Worm (Caenorhabditis elegans) whole organism, L4 larva: ENCODE results near the gene ptp-5.2.

Experiments
- D1046.2 ChIP-seq: fragments of 200-800 bp; sonication (Bioruptor generic); IDR thresholded peaks from 2 replicates; pipeline ENCODE4 v1.3.6; 2022; ENCODE audit warnings: missing genetic modification characterization, missing compliant biosample characterization
- F10B5.3 ChIP-seq: sonication (generic microtip); optimal IDR thresholded peaks from 2 replicates; lab custom pipeline; 2016; ENCODE audit warnings: mild to moderate bottlenecking, missing genetic modification characterization, missing compliant biosample characterization
- R02D3.7 ChIP-seq: fragments of 150-350 bp; sonication (generic microtip); optimal IDR thresholded peaks from 3 replicates; lab custom pipeline; 2014; ENCODE audit warnings: missing biosample characterization, missing genetic modification characterization
- T26A8.4 ChIP-seq: fragments of 200-800 bp; sonication (Bioruptor generic); IDR thresholded peaks from 2 replicates; pipeline ENCODE4 v1.3.6; 2022; ENCODE audit warnings: missing genetic modification characterization, missing compliant biosample characterization
- Y105C5A.15 ChIP-seq: fragments of 200-800 bp; sonication (Bioruptor generic); IDR thresholded peaks from 2 replicates; pipeline ENCODE4 v1.3.6; 2022; ENCODE audit warnings: missing genetic modification characterization, missing compliant biosample characterization
- Y48G9A.11 ChIP-seq: fragments of 200-800 bp; sonication (Bioruptor generic); IDR thresholded peaks from 2 replicates; pipeline ENCODE4 v1.3.6; 2022; ENCODE audit warnings: missing genetic modification reagents, missing genetic modification characterization, missing compliant biosample characterization
- Y5F2A.4 ChIP-seq: fragments of 200-800 bp; sonication (Bioruptor generic); optimal IDR thresholded peaks from 2 replicates; lab custom pipeline; 2018; ENCODE audit warnings: mild to moderate bottlenecking, missing genetic modification characterization, missing compliant biosample characterization
- Y75B8A.6 ChIP-seq: fragments of 200-800 bp; sonication (Bioruptor generic); IDR thresholded peaks from 2 replicates; pipeline ENCODE4 v1.3.6; 2022; ENCODE audit warnings: missing genetic modification reagents, missing genetic modification characterization, missing compliant biosample characterization
- aha-1 ChIP-seq: fragments of 150-350 bp; peaks from one replicate; lab custom pipeline; 2014; ENCODE audit warnings: missing biosample characterization, missing genetic modification characterization
- ama-1 ChIP-seq: fragments of 150-350 bp; optimal IDR thresholded peaks from 2 replicates; lab custom pipeline; 2014; ENCODE audit warnings: inconsistent platforms, mixed read lengths
- arid-1 ChIP-seq: fragments of 200-800 bp; sonication (Bioruptor generic); conservative IDR thresholded peaks from 2 replicates; pipeline ENCODE4 v1.3.6; 2022; ENCODE audit warnings: missing genetic modification reagents, missing genetic modification characterization, missing compliant biosample characterization
- ceh-32 ChIP-seq: sonication (generic microtip); optimal IDR thresholded peaks from 2 replicates; lab custom pipeline; 2016; ENCODE audit warnings: mild to moderate bottlenecking, missing genetic modification characterization, missing compliant biosample characterization; ENCODE audit not compliant: poor library complexity
- ceh-82 ChIP-seq: sonication (generic microtip); optimal IDR thresholded peaks from 2 replicates; lab custom pipeline; 2017; ENCODE audit warnings: missing biosample characterization, missing genetic modification characterization
- cey-2 ChIP-seq: sonication (generic microtip); optimal IDR thresholded peaks from 3 replicates; lab custom pipeline; 2017; ENCODE audit warnings: missing genetic modification characterization, mild to moderate bottlenecking, missing compliant biosample characterization, antibody characterized with exemption, borderline replicate concordance; ENCODE audit not compliant: insufficient read depth
- ctbp-1 ChIP-seq: fragments of 200-800 bp; sonication (Bioruptor generic); IDR thresholded peaks from 2 replicates; pipeline ENCODE4 v1.3.6; 2022; ENCODE audit warnings: missing genetic modification reagents, missing genetic modification characterization, missing compliant biosample characterization
- daf-16 ChIP-seq, 3 experiments: sonication (generic microtip); optimal IDR thresholded peaks; 2 replicates each; lab custom pipeline; 2016 to 2017; ENCODE audit warnings: missing genetic modification characterization in 3 of 3, missing genetic modification reagents in 3 of 3, mild to moderate bottlenecking in 2 of 3, missing compliant biosample characterization in 2 of 3, missing biosample characterization in 1 of 3, moderate library complexity in 1 of 3
- daf-19 ChIP-seq: fragments of 200-800 bp; sonication (Bioruptor generic); conservative IDR thresholded peaks from 2 replicates; pipeline ENCODE4 v1.3.6; 2022; ENCODE audit warnings: missing genetic modification characterization, missing compliant biosample characterization
- dpl-1 ChIP-seq: fragments of 150-350 bp; optimal IDR thresholded peaks from 2 replicates; lab custom pipeline; 2014; ENCODE audit warnings: missing biosample characterization, missing genetic modification reagents, missing genetic modification characterization
- dve-1 ChIP-seq: sonication (generic microtip); optimal IDR thresholded peaks from 2 replicates; lab custom pipeline; 2017; ENCODE audit warnings: antibody characterized with exemption, mild to moderate bottlenecking, missing genetic modification characterization, missing compliant biosample characterization; ENCODE audit not compliant: insufficient read depth
- gei-8 ChIP-seq: fragments of 200-800 bp; sonication (Bioruptor generic); optimal IDR thresholded peaks from 2 replicates; lab custom pipeline; 2018; ENCODE audit warnings: mild to moderate bottlenecking, missing genetic modification characterization, missing compliant biosample characterization
- hlh-30 ChIP-seq: sonication (generic microtip); optimal IDR thresholded peaks from 2 replicates; lab custom pipeline; 2017; ENCODE audit warnings: antibody characterized with exemption, mild to moderate bottlenecking, missing genetic modification characterization, missing compliant biosample characterization; ENCODE audit not compliant: insufficient read depth
- hmg-1.1 ChIP-seq: fragments of 200-800 bp; sonication (Bioruptor generic); IDR thresholded peaks from 2 replicates; pipeline ENCODE4 v1.3.6; 2022; ENCODE audit warnings: missing genetic modification reagents, missing genetic modification characterization, missing compliant biosample characterization
- lim-7 ChIP-seq: fragments of 200-800 bp; sonication (Bioruptor generic); IDR thresholded peaks from 2 replicates; pipeline ENCODE4 v1.3.6; 2022; ENCODE audit warnings: missing genetic modification characterization, missing compliant biosample characterization
- lin-38 ChIP-seq: fragments of 200-800 bp; sonication (Bioruptor generic); IDR thresholded peaks from 2 replicates; pipeline ENCODE4 v1.3.6; 2022; ENCODE audit warnings: missing genetic modification reagents, missing genetic modification characterization, missing compliant biosample characterization
- lsy-2 ChIP-seq, 2 experiments: fragments of 150-350 bp in 1 of 2; sonication (generic microtip) in 1 of 2; optimal IDR thresholded peaks; 2 replicates each; lab custom pipeline; 2014 to 2017; ENCODE audit warnings: missing biosample characterization in 2 of 2, missing genetic modification characterization in 2 of 2
- mdl-1 ChIP-seq, 2 experiments: fragments of 150-350 bp in 1 of 2; sonication (generic microtip) in 1 of 2; optimal IDR thresholded peaks; 2 replicates each; lab custom pipeline; 2014 to 2017; ENCODE audit warnings: missing biosample characterization in 2 of 2, missing genetic modification characterization in 2 of 2
- mdt-29 ChIP-seq: fragments of 200-800 bp; sonication (Bioruptor generic); IDR thresholded peaks from 2 replicates; pipeline ENCODE4 v1.3.6; 2022; ENCODE audit warnings: missing genetic modification reagents, missing genetic modification characterization, missing compliant biosample characterization
- mes-2 ChIP-seq: sonication (generic microtip); optimal IDR thresholded peaks from 2 replicates; lab custom pipeline; 2016; ENCODE audit warnings: missing genotype, mild to moderate bottlenecking, missing genetic modification characterization, missing compliant biosample characterization; ENCODE audit not compliant: poor library complexity, severe bottlenecking
- mxl-3 ChIP-seq: fragments of 200-800 bp; sonication (Bioruptor generic); optimal IDR thresholded peaks from 2 replicates; lab custom pipeline; 2018; ENCODE audit warnings: mild to moderate bottlenecking, missing genetic modification characterization, missing compliant biosample characterization
- nhr-11 ChIP-seq: fragments of 150-350 bp; optimal IDR thresholded peaks from 2 replicates; lab custom pipeline; 2014; ENCODE audit warnings: missing biosample characterization, missing genetic modification characterization
- nhr-25 ChIP-seq: sonication (generic microtip); optimal IDR thresholded peaks from 2 replicates; lab custom pipeline; 2017; ENCODE audit warnings: missing genetic modification characterization, mild to moderate bottlenecking, missing compliant biosample characterization, antibody characterized with exemption, moderate library complexity, borderline replicate concordance; ENCODE audit not compliant: insufficient read depth
- nhr-6 ChIP-seq: fragments of 150-350 bp; optimal IDR thresholded peaks from 2 replicates; lab custom pipeline; 2014; ENCODE audit warnings: missing biosample characterization, missing genetic modification characterization
- php-3 ChIP-seq: fragments of 200-800 bp; sonication (Bioruptor generic); IDR thresholded peaks from 2 replicates; pipeline ENCODE4 v1.3.6; 2022; ENCODE audit warnings: missing genetic modification reagents, missing genetic modification characterization, missing compliant biosample characterization
- pqm-1 ChIP-seq: sonication (generic microtip); optimal IDR thresholded peaks from 2 replicates; lab custom pipeline; 2017; ENCODE audit warnings: missing biosample characterization, missing genetic modification characterization
- rbr-2 ChIP-seq: sonication (generic microtip); optimal IDR thresholded peaks from 2 replicates; lab custom pipeline; 2016; ENCODE audit warnings: missing genotype, missing genetic modification characterization, missing compliant biosample characterization
- sdz-12 ChIP-seq: fragments of 200-800 bp; sonication (Bioruptor generic); optimal IDR thresholded peaks from 2 replicates; lab custom pipeline; 2018; ENCODE audit warnings: mild to moderate bottlenecking, missing genetic modification characterization, missing compliant biosample characterization
- set-16 ChIP-seq: fragments of 200-800 bp; sonication (Bioruptor generic); IDR thresholded peaks from 2 replicates; pipeline ENCODE4 v1.3.6; 2022; ENCODE audit warnings: missing genetic modification reagents, missing genetic modification characterization, missing compliant biosample characterization
- unc-62 ChIP-seq, 3 experiments: fragments of 150-350 bp in 1 of 3; sonication (generic microtip); optimal IDR thresholded peaks in 2 of 3; peaks in 1 of 3; 1 replicate in 1 of 3; 2 replicates in 2 of 3; lab custom pipeline; 2014 to 2017; ENCODE audit warnings: missing biosample characterization in 3 of 3, missing genetic modification characterization in 3 of 3, missing genetic modification reagents in 3 of 3, missing genotype in 1 of 3
- vab-7 ChIP-seq: fragments of 200-800 bp; sonication (Bioruptor generic); IDR thresholded peaks from 2 replicates; pipeline ENCODE4 v1.3.6; 2022; ENCODE audit warnings: missing genetic modification reagents, missing genetic modification characterization, missing compliant biosample characterization
- zfp-3 ChIP-seq: fragments of 200-800 bp; sonication (Bioruptor generic); conservative IDR thresholded peaks from 2 replicates; pipeline ENCODE4 v1.3.6; 2022; ENCODE audit warnings: missing genetic modification reagents, missing genetic modification characterization, missing compliant biosample characterization
- zip-11 ChIP-seq: fragments of 200-800 bp; sonication (Bioruptor generic); IDR thresholded peaks from 2 replicates; pipeline ENCODE4 v1.3.6; 2022; ENCODE audit warnings: missing genetic modification characterization, missing compliant biosample characterization

The ptp-5.2 gene

ce11 chrIV:14797354-14797753 lies 36.6 kb upstream of the ptp-5.2 start, which contains the start of the genes Y57G11C.1147 and nuo-3:
Y57G11C.1147 (minus strand) TSS chrIV:14797514.
nuo-3 (minus strand) TSS chrIV:14797544.
- 0 out of 2 replicates have a peak, but pooled peaks have one; percentile 14 for TF ChIP-seq hmg-1.1
- TF ChIP-seq mxl-3 = peak; percentile 23
- no peak for TF ChIP-seq cey-2 (tag; lab: Kevin White, UChicago)
- no peak for TF ChIP-seq ctbp-1
- no peak for TF ChIP-seq ceh-82 (tag; lab: Kevin White, UChicago)
- TF ChIP-seq mdl-1 (tag; optimal IDR thresholded peaks at IDR 0.05; lab: Kevin White, UChicago) = no peak
- peak; percentile 32 for TF ChIP-seq ama-1 (lab: Kevin White, UChicago)
- TF ChIP-seq hlh-30 (tag; lab: Kevin White, UChicago) = peak; percentile 63
- peak; percentile 26 for TF ChIP-seq aha-1
- TF ChIP-seq lsy-2 (tag; optimal IDR thresholded peaks at IDR 0.05; lab: Kevin White, UChicago) = peak in 1 of 2 experiments; percentile 8
- TF ChIP-seq mes-2 = peak; percentile 38
- TF ChIP-seq nhr-11 (tag; lab: Kevin White, UChicago) = no peak
- no peak for TF ChIP-seq Y48G9A.11
- TF ChIP-seq set-16 (GFP tag; lab: Robert Waterston, UW) = peak; percentile 29; the same call in 1 of the 2 replicates
- TF ChIP-seq R02D3.7 (tag; lab: Kevin White, UChicago) = peak; percentile 48
- TF ChIP-seq daf-16 (GFP tag; optimal IDR thresholded peaks at IDR 0.05; lab: Kevin White, UChicago) = no peak
- TF ChIP-seq daf-16 (tag; optimal IDR thresholded peaks at IDR 0.05; lab: Kevin White, UChicago) = peak; percentile 15
- TF ChIP-seq, all 104 proteins: peak for 10

- TF ChIP-seq dve-1 (tag; lab: Kevin White, UChicago) (peak; percentile 13), lin-38 (peak; percentile 23; the same call in 1 of the 2 replicates), ama-1 (lab: Kevin White, UChicago) (peak; percentile 29), aha-1 (peak; percentile 85), lim-7 (GFP tag; lab: Robert Waterston, UW) (0 out of 2 replicates have a peak, but pooled peaks have one; percentile 25), zfp-3 (GFP tag; lab: Robert Waterston, UW) (0 out of 2 replicates have a peak, but pooled peaks have one; percentile 12), mes-2 (peak; percentile 28), gei-8 (no peak), lsy-2 (tag; optimal IDR thresholded peaks at IDR 0.05; lab: Kevin White, UChicago) (peak in 1 of 2 experiments; percentile 12), zip-11 (no peak), T26A8.4 (GFP tag; lab: Robert Waterston, UW) (0 out of 2 replicates have a peak, but pooled peaks have one; percentile 22), arid-1 (no peak), rbr-2 (tag; lab: Kevin White, UChicago) (no peak), F10B5.3 (no peak)
- TF ChIP-seq, all 104 proteins: peak for 9
Measured at ce11 chrIV:14795918-14796488, 35.3 kb upstream of the ptp-5.2 start, which contains the start of gene coq-3. coq-3 (minus strand) TSS chrIV:14796324.

- TF ChIP-seq unc-62 (GFP tag; optimal IDR thresholded peaks at IDR 0.05 in 1 of 2; lab: Kevin White, UChicago) (peak in 1 of 2 experiments; percentile 69), unc-62 (tag; optimal IDR thresholded peaks at IDR 0.05; lab: Kevin White, UChicago) (no peak), vab-7 (peak; percentile 33; the same call in 1 of the 2 replicates), Y105C5A.15 (GFP tag; lab: Robert Waterston, UW) (no peak), sdz-12 (GFP tag; lab: Kevin White, UChicago) (no peak), mdl-1 (tag; optimal IDR thresholded peaks at IDR 0.05; lab: Kevin White, UChicago) (peak; percentile 61 to 88), nhr-6 (tag; lab: Kevin White, UChicago) (peak; percentile 57), cey-2 (tag; lab: Kevin White, UChicago) (no peak), daf-16 (GFP tag; optimal IDR thresholded peaks at IDR 0.05; lab: Kevin White, UChicago) (no peak), daf-16 (tag; optimal IDR thresholded peaks at IDR 0.05; lab: Kevin White, UChicago) (peak; percentile 85), dpl-1 (GFP tag; lab: Kevin White, UChicago) (peak; percentile 42), nhr-25 (tag; lab: Kevin White, UChicago) (peak; percentile 82), mes-2 (peak; percentile 74), Y5F2A.4 (GFP tag; lab: Kevin White, UChicago) (no peak), mdt-29 (no peak), daf-19 (GFP tag; lab: Robert Waterston, UW) (no peak), ceh-32 (tag; lab: Kevin White, UChicago) (no peak), Y75B8A.6 (GFP tag; lab: Robert Waterston, UW) (no peak), D1046.2 (GFP tag; lab: Robert Waterston, UW) (no peak), hmg-1.1 (peak; percentile 62; the same call in 1 of the 2 replicates), rbr-2 (tag; lab: Kevin White, UChicago) (peak; percentile 60), pqm-1 (tag; lab: Kevin White, UChicago) (no peak), dve-1 (tag; lab: Kevin White, UChicago) (peak; percentile 59), zfp-3 (GFP tag; lab: Robert Waterston, UW) (no peak), php-3 (GFP tag; lab: Robert Waterston, UW) (no peak)
Measured at ce11 chrIV:14793900-14794624, 33.3 kb upstream of the ptp-5.2 start.
